Worm (Caenorhabditis elegans) whole organism, L1 larva: ENCODE measurements around the gene C54E4.1.

ENCODE experiments used
- dpl-1 ChIP-seq, 3 experiments: fragments of 150-350 bp in 2 of 3; sonication (generic microtip) in 1 of 3; optimal IDR thresholded peaks; 2 replicates each; lab custom pipeline; 2014 to 2017; ENCODE audit warnings: missing biosample characterization in 3 of 3, missing genetic modification characterization in 3 of 3, missing genetic modification reagents in 3 of 3
- egl-27 ChIP-seq, 2 experiments: fragments of 150-350 bp in 1 of 2; sonication (generic microtip); optimal IDR thresholded peaks; 3 replicates each; lab custom pipeline; 2017 to 2018; ENCODE audit warnings: missing biosample characterization in 2 of 2, missing genetic modification characterization in 2 of 2, missing genetic modification reagents in 2 of 2
- nhr-11 ChIP-seq: fragments of 150-350 bp; optimal IDR thresholded peaks from 2 replicates; lab custom pipeline; 2014; ENCODE audit warnings: missing biosample characterization, missing genetic modification characterization
- nhr-20 ChIP-seq: sonication (generic microtip); optimal IDR thresholded peaks from 2 replicates; lab custom pipeline; 2016; ENCODE audit warnings: mild to moderate bottlenecking, missing genetic modification characterization, missing compliant biosample characterization
- pqm-1 ChIP-seq: sonication (generic microtip); optimal IDR thresholded peaks from 3 replicates; lab custom pipeline; 2017; ENCODE audit warnings: missing biosample characterization, missing genetic modification characterization
- ztf-11 ChIP-seq, 2 experiments: sonication (generic microtip); optimal IDR thresholded peaks; 2 replicates each; lab custom pipeline; 2016 to 2017; ENCODE audit warnings: missing genetic modification characterization in 2 of 2, missing biosample characterization in 1 of 2, missing compliant biosample characterization in 1 of 2

ce11 chrIV:2136607-2137006, 38.8 kb upstream of the C54E4.1 start, which contains the start of gene test-1:
- TF ChIP-seq nhr-20 (tag; lab: Kevin White, UChicago) (no peak), egl-27 (tag; optimal IDR thresholded peaks at IDR 0.05; lab: Kevin White, UChicago) (no peak), ztf-11 (tag; optimal IDR thresholded peaks at IDR 0.05; lab: Kevin White, UChicago) (no peak), pqm-1 (tag; lab: Kevin White, UChicago) (no peak), nhr-11 (no peak), dpl-1 (GFP tag; optimal IDR thresholded peaks at IDR 0.05; lab: Kevin White, UChicago) (no peak)
